Fruit fly (Drosophila melanogaster) whole organism, embryonic: ENCODE results near the gene Dup99B.
A peak's percentile ranks its signal among the peaks of the same experiment; 100 is the strongest.

Experiments
- Adf1 ChIP-seq: fragments of 200-800 bp; sonication (Bioruptor generic); IDR thresholded peaks from 2 replicates; pipeline ENCODE4 v1.3.6; 2022; ENCODE audit warnings: missing biosample characterization, missing genetic modification characterization
- Bdp1 ChIP-seq: fragments of 200-800 bp; sonication (Bioruptor generic); optimal IDR thresholded peaks from 3 replicates; lab custom pipeline; 2016; ENCODE audit warnings: missing biosample characterization, missing genetic modification characterization
- CG10209 ChIP-seq: fragments of 200-800 bp; sonication (Bioruptor generic); optimal IDR thresholded peaks from 3 replicates; lab custom pipeline; 2017; ENCODE audit warnings: missing biosample characterization, mild to moderate bottlenecking, missing genetic modification characterization, missing genetic modification reagents
- CG10274 ChIP-seq: fragments of 200-800 bp; sonication (Bioruptor generic); optimal IDR thresholded peaks from 3 replicates; lab custom pipeline; 2017; ENCODE audit warnings: missing biosample characterization, mild to moderate bottlenecking, missing genetic modification characterization
- CG11560 ChIP-seq: fragments of 200-800 bp; sonication (Bioruptor generic); IDR thresholded peaks from 3 replicates; pipeline ENCODE4 v1.3.6; 2022; ENCODE audit warnings: missing biosample characterization, missing genetic modification characterization
- CG15479 ChIP-seq: fragments of 200-800 bp; sonication (Bioruptor generic); optimal IDR thresholded peaks from 3 replicates; lab custom pipeline; 2019; ENCODE audit warnings: missing biosample characterization, mild to moderate bottlenecking, missing genetic modification characterization, moderate library complexity
- CG32767 ChIP-seq: fragments of 200-800 bp; sonication (Bioruptor generic); IDR thresholded peaks from 2 replicates; pipeline ENCODE4 v1.3.6; 2022; ENCODE audit warnings: missing biosample characterization, missing genetic modification characterization
- CG34224 ChIP-seq: fragments of 200-800 bp; sonication (Bioruptor generic); IDR thresholded peaks from 3 replicates; pipeline ENCODE4 v1.3.6; 2022; ENCODE audit warnings: missing biosample characterization, missing genetic modification characterization; ENCODE audit not compliant: partially characterized antibody
- CG6175 ChIP-seq: fragments of 200-800 bp; sonication (Bioruptor generic); IDR thresholded peaks from 3 replicates; pipeline ENCODE4 v1.3.6; 2022; ENCODE audit warnings: missing biosample characterization, missing genetic modification characterization
- CG6791 ChIP-seq: fragments of 200-800 bp; sonication (Bioruptor generic); IDR thresholded peaks from 3 replicates; pipeline ENCODE4 v1.3.6; 2022; ENCODE audit warnings: missing biosample characterization, missing genetic modification characterization; ENCODE audit not compliant: partially characterized antibody
- CG7372 ChIP-seq: fragments of 200-800 bp; sonication (Bioruptor generic); IDR thresholded peaks from 2 replicates; pipeline ENCODE4 v1.3.6; 2022; ENCODE audit warnings: missing biosample characterization, missing genetic modification characterization
- Deaf1 ChIP-seq: fragments of 200-800 bp; optimal IDR thresholded peaks from 3 replicates; lab custom pipeline; 2019; ENCODE audit warnings: missing biosample characterization, mild to moderate bottlenecking, missing genetic modification characterization, moderate library complexity
- Dll ChIP-seq: fragments of 200-800 bp; sonication (Bioruptor generic); IDR thresholded peaks from 4 replicates; pipeline ENCODE4 v1.3.6; 2022; ENCODE audit warnings: missing biosample characterization, missing genetic modification characterization; ENCODE audit not compliant: partially characterized antibody
- Ets65A ChIP-seq: fragments of 200-800 bp; sonication (Bioruptor generic); peaks from one replicate; lab custom pipeline; 2016; ENCODE audit warnings: missing biosample characterization, missing genetic modification characterization
- Gug ChIP-seq: fragments of 200-800 bp; sonication (Bioruptor generic); IDR thresholded peaks from 4 replicates; pipeline ENCODE4 v1.3.6; 2022; ENCODE audit warnings: missing biosample characterization, missing genetic modification characterization
- Hmx ChIP-seq: fragments of 200-800 bp; sonication (Bioruptor generic); optimal IDR thresholded peaks from 2 replicates; lab custom pipeline; 2016; ENCODE audit warnings: missing biosample characterization, missing genetic modification characterization
- MTF-1 ChIP-seq: fragments of 200-800 bp; sonication (Bioruptor generic); optimal IDR thresholded peaks from 2 replicates; lab custom pipeline; 2018; ENCODE audit warnings: missing biosample characterization, mild to moderate bottlenecking, missing genetic modification characterization, borderline replicate concordance
- Med ChIP-seq: fragments of 200-800 bp; sonication (Bioruptor generic); peaks from one replicate; lab custom pipeline; 2016; ENCODE audit warnings: missing biosample characterization, missing genetic modification characterization, mild to moderate bottlenecking, inconsistent platforms, moderate library complexity
- Meics ChIP-seq: fragments of 200-800 bp; sonication (Bioruptor generic); optimal IDR thresholded peaks from 2 replicates; lab custom pipeline; 2017; ENCODE audit warnings: missing biosample characterization, mild to moderate bottlenecking, missing genetic modification characterization
- Nf-YB ChIP-seq: fragments of 200-800 bp; sonication (Bioruptor generic); optimal IDR thresholded peaks from 3 replicates; lab custom pipeline; 2019; ENCODE audit warnings: missing biosample characterization, mild to moderate bottlenecking, missing genetic modification characterization, moderate library complexity
- Nf-YC ChIP-seq: fragments of 200-800 bp; optimal IDR thresholded peaks from 3 replicates; lab custom pipeline; 2019; ENCODE audit warnings: missing biosample characterization, mild to moderate bottlenecking, missing genetic modification characterization, moderate library complexity
- NfI ChIP-seq: fragments of 200-800 bp; sonication (Bioruptor generic); optimal IDR thresholded peaks from 3 replicates; lab custom pipeline; 2018; ENCODE audit warnings: missing biosample characterization, mild to moderate bottlenecking, missing genetic modification characterization, moderate library complexity
- Rx ChIP-seq: fragments of 200-800 bp; sonication (Bioruptor generic); IDR thresholded peaks from 2 replicates; pipeline ENCODE4 v1.3.6; 2022; ENCODE audit warnings: missing biosample characterization, missing genetic modification characterization
- Trl ChIP-seq, 3 experiments: fragments of >200 bp in 2 of 3; fragments of 200-800 bp in 1 of 3; sonication (Bioruptor generic) in 1 of 3; optimal IDR thresholded peaks; 2 replicates in 1 of 3; 3 replicates in 2 of 3; lab custom pipeline; 2016 to 2017; ENCODE audit warnings: missing biosample characterization in 1 of 3, missing genetic modification characterization in 1 of 3
- br ChIP-seq: fragments of >200 bp; optimal IDR thresholded peaks from 2 replicates; lab custom pipeline; 2017
- cg ChIP-seq: fragments of 200-800 bp; sonication (Bioruptor generic); optimal IDR thresholded peaks from 3 replicates; lab custom pipeline; 2019; ENCODE audit warnings: missing biosample characterization, mild to moderate bottlenecking, missing genetic modification characterization, moderate library complexity
- chinmo ChIP-seq: fragments of 200-800 bp; sonication (Bioruptor generic); IDR thresholded peaks from 4 replicates; pipeline ENCODE4 v1.3.6; 2022; ENCODE audit warnings: missing biosample characterization, missing genetic modification characterization; ENCODE audit not compliant: partially characterized antibody
- dmrt99B ChIP-seq: fragments of 200-800 bp; sonication (Bioruptor generic); optimal IDR thresholded peaks from 2 replicates; lab custom pipeline; 2018; ENCODE audit warnings: missing biosample characterization, mild to moderate bottlenecking, missing genetic modification characterization, moderate library complexity
- gcm2 ChIP-seq: fragments of 200-800 bp; sonication (Bioruptor generic); optimal IDR thresholded peaks from 2 replicates; lab custom pipeline; 2016; ENCODE audit warnings: missing biosample characterization, missing genetic modification characterization
- grau ChIP-seq: fragments of 200-800 bp; optimal IDR thresholded peaks from 3 replicates; lab custom pipeline; 2019; ENCODE audit warnings: missing biosample characterization, mild to moderate bottlenecking, missing genetic modification characterization, moderate library complexity
- hth ChIP-seq: fragments of >200 bp; optimal IDR thresholded peaks from 2 replicates; lab custom pipeline; 2017; ENCODE audit warnings: inconsistent platforms
- jigr1 ChIP-seq: fragments of 200-800 bp; sonication (Bioruptor generic); IDR thresholded peaks from 3 replicates; pipeline ENCODE4 v1.3.6; 2022; ENCODE audit warnings: missing biosample characterization, missing genetic modification characterization
- maf-S ChIP-seq: fragments of 200-800 bp; sonication (Bioruptor generic); optimal IDR thresholded peaks from 2 replicates; lab custom pipeline; 2016; ENCODE audit warnings: missing biosample characterization, missing genetic modification characterization
- seq ChIP-seq: fragments of 200-800 bp; sonication (Bioruptor generic); IDR thresholded peaks from 2 replicates; pipeline ENCODE4 v1.3.6; 2022; ENCODE audit warnings: missing biosample characterization, missing genetic modification characterization
- ssp ChIP-seq: fragments of 200-800 bp; sonication (Bioruptor generic); IDR thresholded peaks from 2 replicates; pipeline ENCODE4 v1.3.6; 2022; ENCODE audit warnings: missing biosample characterization, missing genetic modification characterization
- ttk ChIP-seq: fragments of 200-800 bp; sonication (Bioruptor generic); IDR thresholded peaks from 2 replicates; pipeline ENCODE4 v2.1.2; 2022; ENCODE audit warnings: missing biosample characterization, missing genetic modification characterization
- vvl ChIP-seq: fragments of 200-800 bp; sonication (Bioruptor generic); IDR thresholded peaks from 2 replicates; pipeline ENCODE4 v1.3.6; 2022; ENCODE audit warnings: missing biosample characterization, missing genetic modification characterization
- zfh2 ChIP-seq: fragments of 200-800 bp; sonication (Bioruptor generic); optimal IDR thresholded peaks from 2 replicates; lab custom pipeline; 2016; ENCODE audit warnings: missing biosample characterization, missing genetic modification characterization

The Dup99B gene

DNA sequence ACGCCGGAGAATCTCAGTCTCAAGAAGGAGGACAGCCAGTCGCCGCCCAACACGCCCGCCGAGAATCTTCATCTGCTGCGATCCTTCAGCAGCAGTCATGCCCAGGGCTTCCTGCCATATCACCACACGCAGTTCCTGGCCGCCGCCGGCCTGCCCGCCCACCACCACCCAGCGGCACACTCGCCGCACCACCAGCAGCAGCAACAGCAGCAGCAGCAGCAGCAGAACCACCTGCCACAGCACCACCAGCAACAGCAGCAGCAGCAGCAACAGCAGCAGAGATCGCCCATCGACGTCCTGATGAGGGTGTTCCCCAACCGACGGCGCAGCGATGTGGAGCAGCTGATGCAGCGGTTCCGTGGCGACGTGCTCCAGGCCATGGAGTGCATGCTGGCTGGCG, 19.4 kb downstream of the Dup99B start (continued):
- TF ChIP-seq zfh2 (GFP tag; lab: Kevin White, UChicago) (no peak), hth (lab: Kevin White, UChicago) (no peak)

DNA sequence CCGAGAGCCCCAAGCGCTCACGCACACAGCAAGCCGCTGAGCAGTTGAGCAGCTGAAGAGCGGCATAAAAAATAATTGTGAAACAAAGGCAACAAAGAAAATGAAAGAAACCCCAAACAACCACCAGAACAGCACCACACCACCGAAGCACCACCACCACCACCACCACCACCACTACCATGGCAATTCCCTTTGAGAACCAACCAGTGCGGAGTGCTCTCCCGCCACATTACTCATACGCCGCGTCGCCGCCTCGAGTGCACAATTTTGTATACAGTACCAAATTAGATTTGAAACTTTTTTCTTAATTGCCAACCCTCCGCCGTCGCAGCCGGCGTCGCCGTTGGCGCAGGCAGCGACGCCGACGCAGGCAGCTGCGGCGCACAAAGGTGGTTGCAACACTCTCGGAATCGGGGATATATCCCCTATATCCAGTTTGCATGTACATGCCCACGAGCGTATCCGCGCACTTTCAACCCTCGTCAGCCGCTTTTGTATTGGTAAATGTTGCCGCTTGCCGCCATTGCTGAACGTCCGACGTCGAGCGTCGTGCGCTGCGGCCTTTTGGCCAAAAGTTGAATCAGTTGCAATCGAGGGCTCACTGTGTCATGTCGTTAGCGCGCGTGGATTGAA, 23.1 kb downstream of the Dup99B start, which contains the start of gene dmrt99B:
Gene dmrt99B, plus strand, starts transcription at position 583 of the 633 bp plus-strand sequence.
- TF ChIP-seq CG6791 (GFP tag; lab: Robert Waterston, UW) (0 out of 3 replicates have a peak, but pooled peaks have one; percentile 6), Med (GFP tag; lab: Kevin White, UChicago) (peak; percentile 5), NfI (GFP tag; lab: Kevin White, UChicago) (no peak), Deaf1 (tag; lab: Kevin White, UChicago) (peak; percentile 10), Ets65A (GFP tag; lab: Kevin White, UChicago) (no peak), grau (tag; lab: Kevin White, UChicago) (peak; percentile 6), gcm2 (GFP tag; lab: Kevin White, UChicago) (no peak), Dll (GFP tag; lab: Robert Waterston, UW) (peak; percentile 38; the same call in 1 of the 4 replicates), maf-S (GFP tag; lab: Kevin White, UChicago) (no peak), ttk (GFP tag; lab: Robert Waterston, UW) (no peak), jigr1 (GFP tag; lab: Robert Waterston, UW) (no peak), cg (GFP tag; lab: Kevin White, UChicago) (peak; percentile 81), Nf-YB (GFP tag; lab: Kevin White, UChicago) (peak; percentile 96), dmrt99B (tag; lab: Kevin White, UChicago) (peak; percentile 57), Adf1 (GFP tag; lab: Robert Waterston, UW) (peak; percentile 91), seq (peak; percentile 84; the same call in 1 of the 2 replicates), ssp (no peak), MTF-1 (GFP tag; lab: Kevin White, UChicago) (no peak), vvl (no peak), br (no peak), CG11560 (no peak), CG32767 (0 out of 2 replicates have a peak, but pooled peaks have one; percentile 15), CG10274 (GFP tag; lab: Kevin White, UChicago) (no peak), Gug (GFP tag; lab: Robert Waterston, UW) (no peak), Hmx (no peak), Meics (GFP tag; lab: Kevin White, UChicago) (no peak), Nf-YC (tag; lab: Kevin White, UChicago) (peak; percentile 96), CG10209 (no peak), CG15479 (GFP tag; lab: Kevin White, UChicago) (peak; percentile 10), CG7372 (GFP tag; lab: Robert Waterston, UW) (peak; percentile 74), CG6175 (no peak), Bdp1 (no peak), Rx (GFP tag; lab: Robert Waterston, UW) (no peak), Trl (optimal IDR thresholded peaks at IDR 0.05; lab: Kevin White, UChicago) (peak in 1 of 2 experiments; percentile 24), Trl (GFP tag; optimal IDR thresholded peaks at IDR 0.05; lab: Kevin White, UChicago) (no peak), CG34224 (0 out of 3 replicates have a peak, but pooled peaks have one; percentile 22), chinmo (GFP tag; lab: Robert Waterston, UW) (0 out of 4 replicates have a peak, but pooled peaks have one; percentile 17)
